Worm (Caenorhabditis elegans): ENCODE data around the gene col-36.

DNA sequence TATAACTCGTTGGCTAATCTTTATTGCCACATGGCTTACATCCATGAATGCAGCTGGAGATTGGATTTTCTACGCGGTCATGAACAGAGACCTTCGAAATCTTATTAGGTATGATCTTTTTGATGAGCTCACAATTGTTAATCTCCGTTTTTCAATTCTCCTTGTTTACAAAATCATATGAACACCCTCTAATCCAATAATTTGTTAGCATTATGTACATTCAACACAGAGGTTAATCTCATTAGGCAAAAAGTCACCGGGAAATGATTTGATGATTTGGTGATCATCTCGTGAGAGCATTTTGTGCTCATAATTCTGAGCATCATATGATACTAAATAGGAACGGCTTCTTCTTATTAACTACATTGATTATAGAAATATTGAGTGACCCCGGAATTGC is 22.4 kb downstream of the col-36 start:
- TF ChIP-seq snpc-4 (tag; optimal IDR thresholded peaks at IDR 0.05), result no peak
- no peak for TF ChIP-seq nhr-28 (tag; optimal IDR thresholded peaks at IDR 0.05)
- no peak for TF ChIP-seq sem-2 (GFP tag; optimal IDR thresholded peaks at IDR 0.05)
- no peak for TF ChIP-seq unc-39 (tag; optimal IDR thresholded peaks at IDR 0.05)
- no peak for TF ChIP-seq pha-4 (tag; optimal IDR thresholded peaks at IDR 0.05)
- TF ChIP-seq nhr-12 (tag; optimal IDR thresholded peaks at IDR 0.05), result no peak
- no peak for TF ChIP-seq unc-62 (GFP tag; optimal IDR thresholded peaks at IDR 0.05)
- TF ChIP-seq nhr-76 (tag; optimal IDR thresholded peaks at IDR 0.05), result no peak
- TF ChIP-seq ces-1 (GFP tag; optimal IDR thresholded peaks at IDR 0.05), result no peak
- no peak for TF ChIP-seq tbx-8 (GFP tag; optimal IDR thresholded peaks at IDR 0.05)

Data from whole organism, mixed stage, embryonic.